Fruit fly (Drosophila melanogaster) whole organism, prepupa: ENCODE measurements around the gene CG14958.
A peak's percentile ranks its signal among the peaks of the same experiment; 100 is the strongest.

Experiments used
- CG10631 ChIP-seq: fragments of 200-800 bp; sonication (Bioruptor generic); optimal IDR thresholded peaks from 2 replicates; lab custom pipeline; 2016; ENCODE audit warnings: missing biosample characterization, missing genetic modification characterization
- CG10669 ChIP-seq: fragments of 200-800 bp; sonication (Bioruptor generic); optimal IDR thresholded peaks from 3 replicates; lab custom pipeline; 2018; ENCODE audit warnings: missing biosample characterization, mild to moderate bottlenecking, missing genetic modification characterization, moderate library complexity
- CG11294 ChIP-seq: fragments of 200-800 bp; sonication (Bioruptor generic); IDR thresholded peaks from 2 replicates; pipeline ENCODE4 v1.3.6; 2022; ENCODE audit warnings: missing biosample characterization, missing genetic modification characterization
- CG11762 ChIP-seq: fragments of 200-800 bp; sonication (Bioruptor generic); optimal IDR thresholded peaks from 3 replicates; lab custom pipeline; 2016; ENCODE audit warnings: missing biosample characterization, missing genetic modification characterization; ENCODE audit not compliant: insufficient read depth
- CG11902 ChIP-seq: fragments of 200-800 bp; sonication (Bioruptor generic); optimal IDR thresholded peaks from 3 replicates; lab custom pipeline; 2016; ENCODE audit warnings: missing biosample characterization, missing genetic modification characterization
- CG15336 ChIP-seq: fragments of 200-800 bp; sonication (Bioruptor generic); IDR thresholded peaks from 2 replicates; pipeline ENCODE4 v1.3.6; 2022; ENCODE audit warnings: missing biosample characterization, missing genetic modification characterization
- CG1621 ChIP-seq: fragments of 200-800 bp; sonication (Bioruptor generic); optimal IDR thresholded peaks from 3 replicates; lab custom pipeline; 2018; ENCODE audit warnings: missing biosample characterization, mild to moderate bottlenecking, missing genetic modification characterization
- CG16779 ChIP-seq: fragments of 200-800 bp; sonication (Bioruptor generic); optimal IDR thresholded peaks from 3 replicates; lab custom pipeline; 2017; ENCODE audit warnings: missing biosample characterization, mild to moderate bottlenecking, missing genetic modification characterization
- CG3032 ChIP-seq: fragments of 200-800 bp; optimal IDR thresholded peaks from 2 replicates; lab custom pipeline; 2019; ENCODE audit warnings: missing biosample characterization, mild to moderate bottlenecking, missing genetic modification characterization, moderate library complexity
- CG31627 ChIP-seq: fragments of 200-800 bp; sonication (Bioruptor generic); optimal IDR thresholded peaks from 3 replicates; lab custom pipeline; 2016; ENCODE audit warnings: missing biosample characterization, missing genetic modification characterization
- CG32006 ChIP-seq: fragments of 200-800 bp; sonication (Bioruptor generic); optimal IDR thresholded peaks from 3 replicates; lab custom pipeline; 2017; ENCODE audit warnings: missing biosample characterization, mild to moderate bottlenecking, missing genetic modification characterization
- CG3919 ChIP-seq: fragments of 200-800 bp; sonication (Bioruptor generic); optimal IDR thresholded peaks from 3 replicates; lab custom pipeline; 2016; ENCODE audit warnings: missing biosample characterization, missing genetic modification characterization
- CG6163 ChIP-seq: fragments of 200-800 bp; sonication (Bioruptor generic); IDR thresholded peaks from 3 replicates; pipeline ENCODE4 v1.3.6; 2022; ENCODE audit warnings: missing biosample characterization, missing genetic modification characterization
- CG6276 ChIP-seq: fragments of 200-800 bp; sonication (Bioruptor generic); optimal IDR thresholded peaks from 2 replicates; lab custom pipeline; 2017; ENCODE audit warnings: missing biosample characterization, mild to moderate bottlenecking, missing genetic modification characterization
- CG6792 ChIP-seq: fragments of 200-800 bp; sonication (Bioruptor generic); optimal IDR thresholded peaks from 3 replicates; lab custom pipeline; 2016; ENCODE audit warnings: missing biosample characterization, missing genetic modification characterization
- CG6808 ChIP-seq: fragments of 200-800 bp; sonication (Bioruptor generic); optimal IDR thresholded peaks from 3 replicates; lab custom pipeline; 2017; ENCODE audit warnings: missing biosample characterization, missing genetic modification characterization, mild to moderate bottlenecking, moderate library complexity, missing genetic modification reagents
- CG7368 ChIP-seq: fragments of 200-800 bp; sonication (Bioruptor generic); optimal IDR thresholded peaks from 3 replicates; lab custom pipeline; 2016; ENCODE audit warnings: missing biosample characterization, missing genetic modification characterization
- CG8119 ChIP-seq: fragments of 200-800 bp; sonication (Bioruptor generic); IDR thresholded peaks from 3 replicates; pipeline ENCODE4 v1.3.6; 2022; ENCODE audit warnings: missing biosample characterization, missing genetic modification characterization
- CG8319 ChIP-seq: fragments of 200-800 bp; sonication (Bioruptor generic); optimal IDR thresholded peaks from 3 replicates; lab custom pipeline; 2016; ENCODE audit warnings: missing biosample characterization, missing genetic modification characterization
- CG8632 ChIP-seq: fragments of 200-800 bp; sonication (Bioruptor generic); optimal IDR thresholded peaks from 3 replicates; lab custom pipeline; 2016; ENCODE audit warnings: missing biosample characterization, missing genetic modification characterization
- CG9139 ChIP-seq: fragments of 200-800 bp; sonication (Bioruptor generic); optimal IDR thresholded peaks from 3 replicates; lab custom pipeline; 2017; ENCODE audit warnings: missing biosample characterization, mild to moderate bottlenecking, missing genetic modification characterization
- Eip75B ChIP-seq: fragments of 200-800 bp; sonication (Bioruptor generic); optimal IDR thresholded peaks from 3 replicates; lab custom pipeline; 2016; ENCODE audit warnings: missing biosample characterization, missing genetic modification characterization
- Eip78C ChIP-seq: fragments of 200-800 bp; sonication (Bioruptor generic); peaks from one replicate; lab custom pipeline; 2016; ENCODE audit warnings: missing biosample characterization, missing genetic modification characterization
- Eip93F ChIP-seq: fragments of 200-800 bp; sonication (Bioruptor generic); optimal IDR thresholded peaks from 2 replicates; lab custom pipeline; 2016; ENCODE audit warnings: missing biosample characterization, mild to moderate bottlenecking, missing genetic modification characterization
- Ets21C ChIP-seq: fragments of 200-800 bp; sonication (Bioruptor generic); optimal IDR thresholded peaks from 3 replicates; lab custom pipeline; 2016; ENCODE audit warnings: missing biosample characterization, missing genetic modification characterization
- Ets96B ChIP-seq: fragments of 200-800 bp; optimal IDR thresholded peaks from 2 replicates; lab custom pipeline; 2019; ENCODE audit warnings: missing biosample characterization, mild to moderate bottlenecking, missing genetic modification characterization, moderate library complexity
- Gug ChIP-seq: fragments of 200-800 bp; sonication (Bioruptor generic); IDR thresholded peaks from 2 replicates; pipeline ENCODE4 v1.3.6; 2022; ENCODE audit warnings: missing biosample characterization, missing genetic modification characterization
- Hr38 ChIP-seq: sonication (Bioruptor generic); optimal IDR thresholded peaks from 2 replicates; lab custom pipeline; 2016; ENCODE audit warnings: missing biosample characterization, missing genetic modification characterization
- Hr4 ChIP-seq: fragments of 200-800 bp; sonication (Bioruptor generic); optimal IDR thresholded peaks from 3 replicates; lab custom pipeline; 2016; ENCODE audit warnings: missing biosample characterization, missing genetic modification characterization
- Lpt ChIP-seq: fragments of 200-800 bp; sonication (Bioruptor generic); optimal IDR thresholded peaks from 3 replicates; lab custom pipeline; 2016; ENCODE audit warnings: missing biosample characterization, missing genetic modification characterization
- Met ChIP-seq: fragments of 200-800 bp; sonication (Bioruptor generic); optimal IDR thresholded peaks from 3 replicates; lab custom pipeline; 2016; ENCODE audit warnings: missing biosample characterization, missing genetic modification characterization
- OdsH ChIP-seq: fragments of 200-800 bp; sonication (Bioruptor generic); optimal IDR thresholded peaks from 3 replicates; lab custom pipeline; 2016; ENCODE audit warnings: missing biosample characterization, missing genetic modification characterization
- Smox ChIP-seq: fragments of 200-800 bp; sonication (Bioruptor generic); optimal IDR thresholded peaks from 3 replicates; lab custom pipeline; 2016; ENCODE audit warnings: missing biosample characterization, missing genetic modification characterization
- Sox102F ChIP-seq: fragments of 200-800 bp; sonication (Bioruptor generic); optimal IDR thresholded peaks from 2 replicates; lab custom pipeline; 2016; ENCODE audit warnings: missing biosample characterization, mild to moderate bottlenecking, missing genetic modification characterization
- Sox14 ChIP-seq: fragments of 200-800 bp; sonication (Bioruptor generic); optimal IDR thresholded peaks from 3 replicates; lab custom pipeline; 2016; ENCODE audit warnings: missing biosample characterization, missing genetic modification characterization
- Sox15 ChIP-seq: fragments of 200-800 bp; sonication (Bioruptor generic); optimal IDR thresholded peaks from 3 replicates; lab custom pipeline; 2016; ENCODE audit warnings: missing biosample characterization, missing genetic modification characterization
- achi ChIP-seq: fragments of 200-800 bp; sonication (Bioruptor generic); optimal IDR thresholded peaks from 3 replicates; lab custom pipeline; 2016; ENCODE audit warnings: missing biosample characterization, missing genetic modification characterization
- acj6 ChIP-seq: fragments of 200-800 bp; sonication (Bioruptor generic); optimal IDR thresholded peaks from 3 replicates; lab custom pipeline; 2016; ENCODE audit warnings: missing biosample characterization, missing genetic modification characterization
- cyc ChIP-seq: fragments of 200-800 bp; sonication (Bioruptor generic); optimal IDR thresholded peaks from 3 replicates; lab custom pipeline; 2016; ENCODE audit warnings: missing biosample characterization, missing genetic modification characterization
- dac ChIP-seq: fragments of 200-800 bp; sonication (Bioruptor generic); optimal IDR thresholded peaks from 2 replicates; lab custom pipeline; 2017; ENCODE audit warnings: missing biosample characterization, mild to moderate bottlenecking, missing genetic modification characterization
- dsx ChIP-seq: fragments of 200-800 bp; optimal IDR thresholded peaks from 3 replicates; lab custom pipeline; 2019; ENCODE audit warnings: missing biosample characterization, mild to moderate bottlenecking, missing genetic modification characterization, moderate library complexity; ENCODE audit not compliant: poor library complexity, severe bottlenecking
- eg ChIP-seq: fragments of 200-800 bp; sonication (Bioruptor generic); IDR thresholded peaks from 3 replicates; pipeline ENCODE4 v1.3.6; 2022; ENCODE audit warnings: missing biosample characterization, missing genetic modification characterization
- esn ChIP-seq: fragments of 200-800 bp; sonication (Bioruptor generic); optimal IDR thresholded peaks from 2 replicates; lab custom pipeline; 2016; ENCODE audit warnings: missing biosample characterization, mild to moderate bottlenecking, missing genetic modification characterization, moderate library complexity
- fd59A ChIP-seq: fragments of 200-800 bp; sonication (Bioruptor generic); optimal IDR thresholded peaks from 2 replicates; lab custom pipeline; 2017; ENCODE audit warnings: missing biosample characterization, mild to moderate bottlenecking, missing genetic modification characterization, missing genetic modification reagents
- fd85E ChIP-seq: fragments of 200-800 bp; sonication (Bioruptor generic); optimal IDR thresholded peaks from 3 replicates; lab custom pipeline; 2016; ENCODE audit warnings: missing biosample characterization, missing genetic modification characterization
- lz ChIP-seq: fragments of 200-800 bp; sonication (Bioruptor generic); optimal IDR thresholded peaks from 3 replicates; lab custom pipeline; 2016; ENCODE audit warnings: missing biosample characterization, missing genetic modification characterization
- salr ChIP-seq, 2 experiments: fragments of 200-800 bp; sonication (Bioruptor generic); optimal IDR thresholded peaks; 3 replicates each; lab custom pipeline; 2016 to 2018; ENCODE audit warnings: missing biosample characterization in 2 of 2, missing genetic modification characterization in 2 of 2, mild to moderate bottlenecking in 1 of 2
- ss ChIP-seq, 2 experiments: fragments of 200-800 bp; sonication (Bioruptor generic); optimal IDR thresholded peaks; 2 replicates in 1 of 2; 3 replicates in 1 of 2; lab custom pipeline; 2017 to 2018; ENCODE audit warnings: mild to moderate bottlenecking in 2 of 2, missing biosample characterization in 2 of 2, missing genetic modification characterization in 2 of 2, moderate library complexity in 1 of 2
- svp ChIP-seq: fragments of 200-800 bp; sonication (Bioruptor generic); peaks from one replicate; lab custom pipeline; 2016; ENCODE audit warnings: missing biosample characterization, missing genetic modification characterization
- topi ChIP-seq: fragments of 200-800 bp; sonication (Bioruptor generic); optimal IDR thresholded peaks from 3 replicates; lab custom pipeline; 2016; ENCODE audit warnings: missing biosample characterization, missing genetic modification characterization
- vri ChIP-seq: fragments of 200-800 bp; sonication (Bioruptor generic); optimal IDR thresholded peaks from 3 replicates; lab custom pipeline; 2016; ENCODE audit warnings: missing biosample characterization, mild to moderate bottlenecking, missing genetic modification characterization

CG14958 gene

dm6 chr3L:3239785-3240596 is 50.2 kb downstream of the CG14958 start:
- TF ChIP-seq topi (GFP tag; lab: Kevin White, UChicago), result no peak
- TF ChIP-seq CG3919, result no peak
- TF ChIP-seq fd85E (GFP tag; lab: Kevin White, UChicago), result no peak
- peak; percentile 22 for TF ChIP-seq CG16779 (tag; lab: Kevin White, UChicago)
- TF ChIP-seq CG9139 (GFP tag; lab: Kevin White, UChicago), result no peak
- TF ChIP-seq CG10669 (GFP tag; lab: Kevin White, UChicago), result no peak
- TF ChIP-seq Hr4, result peak; percentile 60
- peak; percentile 59 for TF ChIP-seq vri (GFP tag; lab: Kevin White, UChicago)
- TF ChIP-seq CG8119 (GFP tag; lab: Robert Waterston, UW), result peak; percentile 33; the same call in 2 of the 3 replicates
- TF ChIP-seq achi (GFP tag; lab: Kevin White, UChicago), result peak; percentile 53
- peak; percentile 71 for TF ChIP-seq Smox (GFP tag; lab: Kevin White, UChicago)
- no peak for TF ChIP-seq CG11294 (GFP tag; lab: Robert Waterston, UW)
- TF ChIP-seq Lpt (GFP tag; lab: Kevin White, UChicago), result peak; percentile 31
- TF ChIP-seq CG3032 (tag; lab: Kevin White, UChicago), result no peak
- TF ChIP-seq Ets96B, result no peak
- 0 out of 3 replicates have a peak, but pooled peaks have one; percentile 21 for TF ChIP-seq eg
- no peak for TF ChIP-seq Gug (GFP tag; lab: Robert Waterston, UW)
- peak; percentile 79 for TF ChIP-seq CG1621 (tag; lab: Kevin White, UChicago)
- TF ChIP-seq svp (GFP tag; lab: Kevin White, UChicago), result peak; percentile 93
- TF ChIP-seq salr (GFP tag; optimal IDR thresholded peaks at IDR 0.05; lab: Kevin White, UChicago), result peak; percentile 6 to 85
- TF ChIP-seq Met (GFP tag; lab: Kevin White, UChicago), result peak; percentile 62
- peak; percentile 50 for TF ChIP-seq CG10631 (GFP tag; lab: Kevin White, UChicago)
- TF ChIP-seq CG15336 (GFP tag; lab: Robert Waterston, UW), result peak; percentile 55
- TF ChIP-seq Hr38 (GFP tag; lab: Kevin White, UChicago), result no peak
- no peak for TF ChIP-seq CG11762 (GFP tag; lab: Kevin White, UChicago)
- peak; percentile 74 for TF ChIP-seq Sox14 (GFP tag; lab: Kevin White, UChicago)
- TF ChIP-seq ss (GFP tag; optimal IDR thresholded peaks at IDR 0.05; lab: Kevin White, UChicago), result peak in 1 of 2 experiments; percentile 10
- no peak for TF ChIP-seq CG11902 (GFP tag; lab: Kevin White, UChicago)
- peak; percentile 73 for TF ChIP-seq CG31627 (GFP tag; lab: Kevin White, UChicago)
- TF ChIP-seq OdsH, result peak; percentile 69
- peak; percentile 51 for TF ChIP-seq esn (GFP tag; lab: Kevin White, UChicago)
- no peak for TF ChIP-seq CG6276 (GFP tag; lab: Kevin White, UChicago)
- peak; percentile 56 for TF ChIP-seq Sox15 (GFP tag; lab: Kevin White, UChicago)
- TF ChIP-seq CG7368 (GFP tag; lab: Kevin White, UChicago), result no peak
- no peak for TF ChIP-seq CG6808 (GFP tag; lab: Kevin White, UChicago)
- peak; percentile 59 for TF ChIP-seq CG6792 (GFP tag; lab: Kevin White, UChicago)
- peak; percentile 77 for TF ChIP-seq dsx (GFP tag; lab: Kevin White, UChicago)
- peak; percentile 36 for TF ChIP-seq CG8632 (GFP tag; lab: Kevin White, UChicago)
- peak; percentile 61 for TF ChIP-seq Eip75B (GFP tag; lab: Kevin White, UChicago)
- peak; percentile 5 for TF ChIP-seq CG32006 (GFP tag; lab: Kevin White, UChicago)
- TF ChIP-seq Eip78C (GFP tag; lab: Kevin White, UChicago), result peak; percentile 94
- peak; percentile 52 for TF ChIP-seq lz (GFP tag; lab: Kevin White, UChicago)
- TF ChIP-seq Sox102F, result peak; percentile 78
- no peak for TF ChIP-seq cyc (GFP tag; lab: Kevin White, UChicago)
- TF ChIP-seq Ets21C (GFP tag; lab: Kevin White, UChicago), result peak; percentile 32
- no peak for TF ChIP-seq CG8319 (GFP tag; lab: Kevin White, UChicago)
- TF ChIP-seq fd59A (GFP tag; lab: Kevin White, UChicago), result peak; percentile 71
- TF ChIP-seq Eip93F (GFP tag; lab: Kevin White, UChicago), result peak; percentile 69
- TF ChIP-seq acj6 (GFP tag; lab: Kevin White, UChicago), result peak; percentile 81
- no peak for TF ChIP-seq dac (GFP tag; lab: Kevin White, UChicago)
- TF ChIP-seq CG6163, result peak; percentile 86
